Worm (Caenorhabditis elegans) whole organism, L1 larva: ENCODE data around the gene F22F4.4.
A peak's percentile ranks its signal among the peaks of the same experiment; 100 is the strongest.

Experiments used
- C04F5.9 ChIP-seq: sonication (generic microtip); optimal IDR thresholded peaks from 2 replicates; lab custom pipeline; 2016; ENCODE audit warnings: missing genetic modification characterization, missing compliant biosample characterization
- Y116A8C.19 ChIP-seq: sonication (generic microtip); optimal IDR thresholded peaks from 2 replicates; lab custom pipeline; 2016; ENCODE audit warnings: missing compliant biosample characterization, missing genetic modification characterization, borderline replicate concordance
- aly-2 ChIP-seq: fragments of 150-350 bp; optimal IDR thresholded peaks from 2 replicates; lab custom pipeline; 2014; ENCODE audit warnings: missing biosample characterization, missing genetic modification characterization
- ama-1 ChIP-seq: fragments of 150-350 bp; optimal IDR thresholded peaks from 2 replicates; lab custom pipeline; 2014
- blmp-1 ChIP-seq: fragments of 150-350 bp; optimal IDR thresholded peaks from 2 replicates; lab custom pipeline; 2014; ENCODE audit warnings: missing biosample characterization, missing genetic modification characterization
- ceh-63 ChIP-seq: fragments of 200-800 bp; sonication (Bioruptor generic); optimal IDR thresholded peaks from 2 replicates; lab custom pipeline; 2018; ENCODE audit warnings: mild to moderate bottlenecking, missing genetic modification characterization, missing compliant biosample characterization
- ceh-8 ChIP-seq: fragments of 200-800 bp; sonication (Bioruptor generic); optimal IDR thresholded peaks from 2 replicates; lab custom pipeline; 2018; ENCODE audit warnings: mild to moderate bottlenecking, missing genetic modification characterization, moderate library complexity, missing compliant biosample characterization
- ceh-82 ChIP-seq, 3 experiments: fragments of 150-350 bp in 1 of 3; sonication (generic microtip) in 2 of 3; optimal IDR thresholded peaks; 2 replicates each; lab custom pipeline; 2014 to 2017; ENCODE audit warnings: missing biosample characterization in 3 of 3, missing genetic modification characterization in 3 of 3
- ceh-90 ChIP-seq: sonication (generic microtip); optimal IDR thresholded peaks from 2 replicates; lab custom pipeline; 2016; ENCODE audit warnings: missing genetic modification characterization, missing compliant biosample characterization
- ces-1 ChIP-seq: fragments of 150-350 bp; optimal IDR thresholded peaks from 2 replicates; lab custom pipeline; 2014; ENCODE audit warnings: missing biosample characterization, missing genetic modification reagents, missing genetic modification characterization
- dsc-1 ChIP-seq: sonication (generic microtip); optimal IDR thresholded peaks from 2 replicates; lab custom pipeline; 2016; ENCODE audit warnings: mild to moderate bottlenecking, missing genetic modification characterization, missing compliant biosample characterization
- efl-1 ChIP-seq, 4 experiments: fragments of 150-350 bp; optimal IDR thresholded peaks in 3 of 4; peaks in 1 of 4; 1 replicate in 1 of 4; 2 replicates in 3 of 4; lab custom pipeline; 2014; ENCODE audit warnings: missing biosample characterization in 2 of 4, missing genetic modification characterization in 2 of 4, missing genetic modification reagents in 2 of 4
- efl-3 ChIP-seq: fragments of 200-800 bp; sonication (Bioruptor generic); optimal IDR thresholded peaks from 2 replicates; lab custom pipeline; 2018; ENCODE audit warnings: mild to moderate bottlenecking, missing genetic modification characterization, missing compliant biosample characterization
- egl-13 ChIP-seq: sonication (generic microtip); optimal IDR thresholded peaks from 2 replicates; lab custom pipeline; 2016; ENCODE audit warnings: missing genotype, missing genetic modification reagents, missing genetic modification characterization, missing compliant biosample characterization
- egl-27 ChIP-seq, 2 experiments: fragments of 150-350 bp in 1 of 2; sonication (generic microtip); optimal IDR thresholded peaks; 3 replicates each; lab custom pipeline; 2017 to 2018; ENCODE audit warnings: missing biosample characterization in 2 of 2, missing genetic modification characterization in 2 of 2, missing genetic modification reagents in 2 of 2
- elt-2 ChIP-seq: sonication (generic microtip); optimal IDR thresholded peaks from 2 replicates; lab custom pipeline; 2016; ENCODE audit warnings: missing genetic modification characterization, mild to moderate bottlenecking, inconsistent platforms, missing compliant biosample characterization, missing genetic modification reagents
- elt-3 ChIP-seq, 6 experiments: fragments of 150-350 bp in 1 of 6; sonication (generic microtip); optimal IDR thresholded peaks; 2 replicates each; lab custom pipeline; 2017 to 2018; ENCODE audit warnings: missing biosample characterization in 6 of 6, missing genetic modification characterization in 6 of 6, inconsistent platforms in 1 of 6
- fkh-8 ChIP-seq: sonication (generic microtip); optimal IDR thresholded peaks from 2 replicates; lab custom pipeline; 2016; ENCODE audit warnings: mild to moderate bottlenecking, missing genetic modification characterization, missing compliant biosample characterization
- grh-1 ChIP-seq: fragments of 200-800 bp; sonication (Bioruptor generic); IDR thresholded peaks from 2 replicates; pipeline ENCODE4 v1.3.6; 2022; ENCODE audit warnings: missing genetic modification reagents, missing genetic modification characterization, missing compliant biosample characterization
- hlh-17 ChIP-seq: fragments of 200-800 bp; sonication (Bioruptor generic); optimal IDR thresholded peaks from 2 replicates; lab custom pipeline; 2018; ENCODE audit warnings: missing genetic modification characterization, mild to moderate bottlenecking, missing compliant biosample characterization, moderate library complexity, borderline replicate concordance
- irx-1 ChIP-seq: sonication (generic microtip); optimal IDR thresholded peaks from 2 replicates; lab custom pipeline; 2016; ENCODE audit warnings: missing genetic modification characterization, missing compliant biosample characterization
- jun-1 ChIP-seq: fragments of 150-350 bp; optimal IDR thresholded peaks from 2 replicates; lab custom pipeline; 2014; ENCODE audit warnings: missing biosample characterization, missing genetic modification reagents, missing genetic modification characterization
- lin-13 ChIP-seq: fragments of 150-350 bp; optimal IDR thresholded peaks from 2 replicates; lab custom pipeline; 2014; ENCODE audit warnings: missing biosample characterization, missing genetic modification reagents, missing genetic modification characterization
- lin-14 ChIP-seq: fragments of 200-800 bp; sonication (Bioruptor generic); optimal IDR thresholded peaks from 2 replicates; lab custom pipeline; 2018; ENCODE audit warnings: mild to moderate bottlenecking, missing genetic modification characterization, moderate library complexity, missing compliant biosample characterization
- lin-35 ChIP-seq, 2 experiments: fragments of 150-350 bp; optimal IDR thresholded peaks; 2 replicates each; lab custom pipeline; 2014; ENCODE audit warnings: missing biosample characterization in 2 of 2, missing genetic modification characterization in 2 of 2, missing genetic modification reagents in 2 of 2
- lin-39 ChIP-seq: fragments of 150-350 bp; optimal IDR thresholded peaks from 2 replicates; lab custom pipeline; 2014; ENCODE audit warnings: missing biosample characterization, missing genetic modification reagents, missing genetic modification characterization
- lsy-2 ChIP-seq, 2 experiments: fragments of 150-350 bp; optimal IDR thresholded peaks; 2 replicates each; lab custom pipeline; 2014; ENCODE audit warnings: missing biosample characterization in 2 of 2, missing genetic modification characterization in 2 of 2
- mdl-1 ChIP-seq, 2 experiments: fragments of 150-350 bp; optimal IDR thresholded peaks; 2 replicates each; lab custom pipeline; 2014 to 2017; ENCODE audit warnings: missing biosample characterization in 2 of 2, missing genetic modification characterization in 2 of 2, inconsistent platforms in 1 of 2
- mef-2 ChIP-seq: fragments of 150-350 bp; optimal IDR thresholded peaks from 2 replicates; lab custom pipeline; 2014; ENCODE audit warnings: missing biosample characterization, missing genetic modification characterization
- mep-1 ChIP-seq: fragments of 150-350 bp; optimal IDR thresholded peaks from 2 replicates; lab custom pipeline; 2014; ENCODE audit warnings: missing biosample characterization, missing genetic modification characterization
- nhr-11 ChIP-seq: fragments of 150-350 bp; optimal IDR thresholded peaks from 2 replicates; lab custom pipeline; 2014; ENCODE audit warnings: missing biosample characterization, missing genetic modification characterization
- nhr-12 ChIP-seq: sonication (generic microtip); optimal IDR thresholded peaks from 2 replicates; lab custom pipeline; 2017; ENCODE audit warnings: missing biosample characterization, missing genetic modification characterization
- nhr-19 ChIP-seq: fragments of 200-800 bp; sonication (Bioruptor generic); conservative IDR thresholded peaks from 2 replicates; pipeline ENCODE4 v1.3.6; 2022; ENCODE audit warnings: missing genetic modification characterization, missing compliant biosample characterization
- nhr-20 ChIP-seq: sonication (generic microtip); optimal IDR thresholded peaks from 2 replicates; lab custom pipeline; 2016; ENCODE audit warnings: mild to moderate bottlenecking, missing genetic modification characterization, missing compliant biosample characterization
- nhr-47 ChIP-seq: sonication (generic microtip); optimal IDR thresholded peaks from 2 replicates; lab custom pipeline; 2016; ENCODE audit warnings: mild to moderate bottlenecking, missing genetic modification characterization, moderate library complexity, missing compliant biosample characterization
- nhr-76 ChIP-seq: sonication (generic microtip); optimal IDR thresholded peaks from 2 replicates; lab custom pipeline; 2017; ENCODE audit warnings: missing biosample characterization, missing genetic modification characterization
- nhr-84 ChIP-seq: sonication (generic microtip); optimal IDR thresholded peaks from 2 replicates; lab custom pipeline; 2017; ENCODE audit warnings: missing biosample characterization, missing genetic modification characterization
- nhr-90 ChIP-seq: sonication (generic microtip); optimal IDR thresholded peaks from 2 replicates; lab custom pipeline; 2016; ENCODE audit warnings: mild to moderate bottlenecking, missing genetic modification characterization, missing compliant biosample characterization; ENCODE audit not compliant: poor library complexity
- pax-3 ChIP-seq: fragments of 200-800 bp; sonication (Bioruptor generic); optimal IDR thresholded peaks from 2 replicates; lab custom pipeline; 2018; ENCODE audit warnings: mild to moderate bottlenecking, missing genetic modification characterization, moderate library complexity, missing compliant biosample characterization
- snpc-4 ChIP-seq: fragments of 150-350 bp; optimal IDR thresholded peaks from 2 replicates; lab custom pipeline; 2014; ENCODE audit warnings: missing biosample characterization, missing genetic modification characterization
- sox-4 ChIP-seq: sonication (generic microtip); optimal IDR thresholded peaks from 2 replicates; lab custom pipeline; 2016; ENCODE audit warnings: missing genetic modification characterization, missing compliant biosample characterization
- sptf-1 ChIP-seq: fragments of 150-350 bp; optimal IDR thresholded peaks from 2 replicates; lab custom pipeline; 2014; ENCODE audit warnings: missing biosample characterization, missing genetic modification characterization
- unc-30 ChIP-seq: sonication (generic microtip); optimal IDR thresholded peaks from 2 replicates; lab custom pipeline; 2017; ENCODE audit warnings: missing biosample characterization, missing genetic modification characterization
- unc-86 ChIP-seq: sonication (generic microtip); optimal IDR thresholded peaks from 2 replicates; lab custom pipeline; 2016; ENCODE audit warnings: missing genetic modification characterization, missing compliant biosample characterization
- unc-98 ChIP-seq: fragments of 200-800 bp; sonication (Bioruptor generic); IDR thresholded peaks from 2 replicates; pipeline ENCODE4 v1.3.6; 2022; ENCODE audit warnings: missing genetic modification characterization, missing compliant biosample characterization
- zip-4 ChIP-seq: fragments of 200-800 bp; sonication (Bioruptor generic); optimal IDR thresholded peaks from 2 replicates; lab custom pipeline; 2018; ENCODE audit warnings: mild to moderate bottlenecking, missing genetic modification characterization, moderate library complexity, missing compliant biosample characterization
- ztf-4 ChIP-seq: fragments of 150-350 bp; optimal IDR thresholded peaks from 2 replicates; lab custom pipeline; 2014; ENCODE audit warnings: missing biosample characterization, missing genetic modification characterization

The F22F4.4 gene

DNA sequence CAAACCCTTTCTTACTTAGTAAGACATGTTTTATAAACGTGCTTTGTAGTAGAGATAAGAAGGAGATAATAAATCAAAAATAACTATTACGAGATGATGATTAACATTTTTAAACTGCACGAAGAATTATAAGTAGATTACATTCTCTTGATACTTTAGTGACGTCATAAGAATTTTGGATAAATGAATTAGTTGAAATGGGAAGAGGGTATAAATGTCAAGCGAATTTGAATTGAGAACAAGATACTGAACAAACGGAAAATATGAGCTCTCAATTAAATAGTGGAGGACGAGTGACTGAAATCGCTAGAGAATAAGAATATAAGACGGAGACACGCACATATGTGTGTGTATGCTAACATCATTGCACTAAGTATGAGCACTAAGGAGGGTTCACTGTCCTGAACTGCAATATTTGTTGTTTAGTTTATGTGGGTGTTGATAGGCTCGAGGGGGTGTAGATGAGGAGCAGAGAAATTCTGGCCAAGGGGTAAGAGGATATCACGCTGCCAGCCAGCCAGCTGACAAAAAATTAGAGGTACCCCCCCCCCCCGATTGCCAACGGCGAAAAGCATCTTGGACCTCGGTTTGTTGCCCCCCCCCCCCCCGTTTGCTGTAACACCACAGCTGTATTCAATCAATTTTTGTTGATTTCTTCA, 39.2 kb upstream of the F22F4.4 start (continued):
- TF ChIP-seq lsy-2 (tag; optimal IDR thresholded peaks at IDR 0.05; lab: Kevin White, UChicago) (no peak), fkh-8 (tag; lab: Kevin White, UChicago) (no peak), ceh-90 (tag; lab: Kevin White, UChicago) (no peak), mef-2 (tag; lab: Kevin White, UChicago) (no peak), dsc-1 (peak; percentile 55), lin-35 (GFP tag; optimal IDR thresholded peaks at IDR 0.05; lab: Kevin White, UChicago) (no peak), nhr-84 (tag; lab: Kevin White, UChicago) (no peak), mdl-1 (tag; optimal IDR thresholded peaks at IDR 0.05; lab: Kevin White, UChicago) (no peak), nhr-76 (no peak), ceh-82 (tag; optimal IDR thresholded peaks at IDR 0.05; lab: Kevin White, UChicago) (no peak), blmp-1 (tag; lab: Kevin White, UChicago) (no peak), lin-14 (GFP tag; lab: Kevin White, UChicago) (peak; percentile 68), unc-98 (GFP tag; lab: Robert Waterston, UW) (no peak), jun-1 (tag; lab: Kevin White, UChicago) (no peak), snpc-4 (tag; lab: Kevin White, UChicago) (no peak), nhr-12 (tag; lab: Kevin White, UChicago) (no peak), nhr-47 (tag; lab: Kevin White, UChicago) (peak; percentile 10), nhr-11 (tag; lab: Kevin White, UChicago) (no peak), hlh-17 (GFP tag; lab: Kevin White, UChicago) (no peak), Y116A8C.19 (tag; lab: Kevin White, UChicago) (no peak), lin-13 (GFP tag; lab: Kevin White, UChicago) (no peak), sox-4 (tag; lab: Kevin White, UChicago) (no peak), ztf-4 (tag; lab: Kevin White, UChicago) (no peak), grh-1 (no peak), ceh-63 (GFP tag; lab: Kevin White, UChicago) (no peak), efl-1 (optimal IDR thresholded peaks at IDR 0.05; lab: Kevin White, UChicago) (no peak), efl-1 (GFP tag; optimal IDR thresholded peaks at IDR 0.05 in 1 of 2; lab: Kevin White, UChicago) (no peak), efl-3 (no peak), elt-3 (tag; optimal IDR thresholded peaks at IDR 0.05; lab: Kevin White, UChicago) (peak in 2 of 6 experiments; percentile 16 to 51), egl-27 (tag; optimal IDR thresholded peaks at IDR 0.05; lab: Kevin White, UChicago) (no peak), unc-30 (tag; lab: Kevin White, UChicago) (no peak), nhr-19 (GFP tag; lab: Robert Waterston, UW) (no peak; the same call in 1 of the 2 replicates), zip-4 (GFP tag; lab: Kevin White, UChicago) (no peak), C04F5.9 (tag; lab: Kevin White, UChicago) (no peak), sptf-1 (tag; lab: Kevin White, UChicago) (no peak), elt-2 (no peak), mep-1 (no peak), lin-39 (no peak)

- no peak for TF ChIP-seq pax-3 (tag; lab: Kevin White, UChicago)
- no peak for TF ChIP-seq unc-86 (tag; lab: Kevin White, UChicago)
- no peak for TF ChIP-seq aly-2 (tag; lab: Kevin White, UChicago)
- TF ChIP-seq nhr-20 (tag; lab: Kevin White, UChicago) = no peak
- TF ChIP-seq lin-35 (GFP tag; optimal IDR thresholded peaks at IDR 0.05; lab: Kevin White, UChicago) = no peak
- no peak for TF ChIP-seq mdl-1 (tag; optimal IDR thresholded peaks at IDR 0.05; lab: Kevin White, UChicago)
- no peak for TF ChIP-seq nhr-90
- TF ChIP-seq sox-4 (tag; lab: Kevin White, UChicago) = no peak
- no peak for TF ChIP-seq irx-1
- TF ChIP-seq lin-13 (GFP tag; lab: Kevin White, UChicago) = no peak
- no peak for TF ChIP-seq ces-1 (GFP tag; lab: Kevin White, UChicago)
- no peak for TF ChIP-seq egl-13 (tag; lab: Kevin White, UChicago)
- no peak for TF ChIP-seq ceh-8
- no peak for TF ChIP-seq C04F5.9 (tag; lab: Kevin White, UChicago)
- no peak for TF ChIP-seq unc-30 (tag; lab: Kevin White, UChicago)
- TF ChIP-seq unc-98 (GFP tag; lab: Robert Waterston, UW) = no peak
- no peak for TF ChIP-seq hlh-17 (GFP tag; lab: Kevin White, UChicago)
- no peak for TF ChIP-seq ama-1 (lab: Kevin White, UChicago)
Measured at ce11 chrX:6039544-6039943, 38.2 kb upstream of the F22F4.4 start, which contains the start of gene hsp-25. Gene hsp-25, minus strand, starts transcription at chrX:6039644.
